Worm (Caenorhabditis elegans) whole organism, young adult: ENCODE data around the gene H12I13.6.

Experiments used
- B0336.3 ChIP-seq: fragments of 200-800 bp; sonication (Bioruptor generic); IDR thresholded peaks from 2 replicates; pipeline ENCODE4 v1.3.6; 2022; ENCODE audit warnings: missing genetic modification characterization, missing compliant biosample characterization
- C06A6.2 ChIP-seq: fragments of 200-800 bp; sonication (Bioruptor generic); conservative IDR thresholded peaks from 2 replicates; pipeline ENCODE4 v1.3.6; 2022; ENCODE audit warnings: missing genetic modification characterization, missing compliant biosample characterization
- C17E4.6 ChIP-seq: fragments of 200-800 bp; sonication (Bioruptor generic); IDR thresholded peaks from 2 replicates; pipeline ENCODE4 v1.3.6; 2022; ENCODE audit warnings: missing genetic modification reagents, missing genetic modification characterization, missing compliant biosample characterization
- F49E8.2 ChIP-seq: sonication (generic microtip); optimal IDR thresholded peaks from 3 replicates; lab custom pipeline; 2017; ENCODE audit warnings: missing genetic modification characterization, mild to moderate bottlenecking, missing compliant biosample characterization, antibody characterized with exemption, moderate library complexity; ENCODE audit not compliant: insufficient read depth
- K12H6.12 ChIP-seq: fragments of 200-800 bp; sonication (Bioruptor generic); optimal IDR thresholded peaks from 2 replicates; lab custom pipeline; 2018; ENCODE audit warnings: mild to moderate bottlenecking, missing genetic modification characterization, missing compliant biosample characterization
- Y56A3A.18 ChIP-seq: fragments of 200-800 bp; sonication (Bioruptor generic); IDR thresholded peaks from 2 replicates; pipeline ENCODE4 v1.3.6; 2022; ENCODE audit warnings: missing genetic modification reagents, missing genetic modification characterization, missing compliant biosample characterization
- ZK185.1 ChIP-seq: sonication (generic microtip); optimal IDR thresholded peaks from 2 replicates; lab custom pipeline; 2016; ENCODE audit warnings: mild to moderate bottlenecking, missing genetic modification characterization, missing compliant biosample characterization; ENCODE audit not compliant: poor library complexity, severe bottlenecking
- atf-7 ChIP-seq: sonication (generic microtip); optimal IDR thresholded peaks from 2 replicates; lab custom pipeline; 2017; ENCODE audit warnings: mild to moderate bottlenecking, missing genetic modification characterization, missing compliant biosample characterization
- athp-1 ChIP-seq: sonication (generic microtip); optimal IDR thresholded peaks from 2 replicates; lab custom pipeline; 2017; ENCODE audit warnings: mild to moderate bottlenecking, missing genetic modification characterization, missing compliant biosample characterization
- attf-6 ChIP-seq: fragments of 200-800 bp; sonication (Bioruptor generic); IDR thresholded peaks from 2 replicates; pipeline ENCODE4 v1.3.6; 2022; ENCODE audit warnings: missing genetic modification reagents, missing genetic modification characterization, missing compliant biosample characterization
- cebp-1 ChIP-seq, 2 experiments: fragments of 200-800 bp in 1 of 2; sonication (Bioruptor generic) in 1 of 2; sonication (generic microtip) in 1 of 2; IDR thresholded peaks in 1 of 2; optimal IDR thresholded peaks in 1 of 2; 2 replicates each; pipeline versions ENCODE4 v1.3.6 to Lab custom; 2017 to 2022; ENCODE audit warnings: missing compliant biosample characterization in 2 of 2, missing genetic modification characterization in 2 of 2, mild to moderate bottlenecking in 1 of 2, missing genetic modification reagents in 1 of 2, moderate library complexity in 1 of 2
- ceh-100 ChIP-seq: fragments of 200-800 bp; sonication (Bioruptor generic); IDR thresholded peaks from 2 replicates; pipeline ENCODE4 v1.3.6; 2022; ENCODE audit warnings: missing genetic modification reagents, missing genetic modification characterization, missing compliant biosample characterization
- ceh-27 ChIP-seq: fragments of 200-800 bp; sonication (Bioruptor generic); optimal IDR thresholded peaks from 2 replicates; lab custom pipeline; 2018; ENCODE audit warnings: mild to moderate bottlenecking, missing genetic modification characterization, moderate library complexity, missing compliant biosample characterization
- ceh-58 ChIP-seq: fragments of 200-800 bp; sonication (Bioruptor generic); IDR thresholded peaks from 2 replicates; pipeline ENCODE4 v1.3.6; 2022; ENCODE audit warnings: missing genetic modification characterization, missing compliant biosample characterization
- dox-1 ChIP-seq: fragments of 200-800 bp; sonication (Bioruptor generic); IDR thresholded peaks from 2 replicates; pipeline ENCODE4 v1.3.6; 2022; ENCODE audit warnings: missing genetic modification reagents, missing genetic modification characterization, missing compliant biosample characterization
- dpff-1 ChIP-seq: sonication (generic microtip); optimal IDR thresholded peaks from 2 replicates; lab custom pipeline; 2017; ENCODE audit warnings: mild to moderate bottlenecking, missing genetic modification characterization, missing compliant biosample characterization
- dpl-1 ChIP-seq: fragments of 150-350 bp; optimal IDR thresholded peaks from 2 replicates; lab custom pipeline; 2014; ENCODE audit warnings: missing biosample characterization, missing genetic modification reagents, missing genetic modification characterization
- efl-1 ChIP-seq: fragments of 150-350 bp; optimal IDR thresholded peaks from 2 replicates; lab custom pipeline; 2014; ENCODE audit warnings: missing biosample characterization, missing genetic modification reagents, missing genetic modification characterization
- ekl-4 ChIP-seq: fragments of 200-800 bp; sonication (Bioruptor generic); IDR thresholded peaks from 2 replicates; pipeline ENCODE4 v1.3.6; 2022; ENCODE audit warnings: missing genetic modification reagents, missing genetic modification characterization, missing compliant biosample characterization
- gei-17 ChIP-seq: fragments of 200-800 bp; sonication (Bioruptor generic); optimal IDR thresholded peaks from 2 replicates; lab custom pipeline; 2018; ENCODE audit warnings: mild to moderate bottlenecking, missing genetic modification characterization, missing compliant biosample characterization
- him-1 ChIP-seq: sonication (generic microtip); optimal IDR thresholded peaks from 2 replicates; lab custom pipeline; 2016; ENCODE audit warnings: missing genotype, missing genetic modification reagents, missing genetic modification characterization, missing compliant biosample characterization
- hlh-26 ChIP-seq: fragments of 200-800 bp; sonication (Bioruptor generic); conservative IDR thresholded peaks from 2 replicates; pipeline ENCODE4 v1.3.6; 2022; ENCODE audit warnings: missing genetic modification reagents, missing genetic modification characterization, missing compliant biosample characterization
- hmg-1.2 ChIP-seq: fragments of 200-800 bp; sonication (Bioruptor generic); IDR thresholded peaks from 2 replicates; pipeline ENCODE4 v1.3.6; 2022; ENCODE audit warnings: missing genetic modification reagents, missing genetic modification characterization, missing compliant biosample characterization
- hsf-1 ChIP-seq: fragments of 200-800 bp; sonication (Bioruptor generic); IDR thresholded peaks from 2 replicates; pipeline ENCODE4 v1.3.6; 2022; ENCODE audit warnings: missing genetic modification reagents, missing genetic modification characterization, missing compliant biosample characterization
- let-607 ChIP-seq, 2 experiments: fragments of 200-800 bp in 1 of 2; sonication (Bioruptor generic) in 1 of 2; sonication (generic microtip) in 1 of 2; optimal IDR thresholded peaks; 2 replicates each; lab custom pipeline; 2016 to 2018; ENCODE audit warnings: mild to moderate bottlenecking in 2 of 2, missing compliant biosample characterization in 2 of 2, missing genetic modification characterization in 2 of 2, moderate library complexity in 2 of 2, missing genotype in 1 of 2
- lin-40 ChIP-seq: sonication (generic microtip); optimal IDR thresholded peaks from 2 replicates; lab custom pipeline; 2016; ENCODE audit warnings: missing genetic modification characterization, mild to moderate bottlenecking, missing compliant biosample characterization, missing genotype, missing genetic modification reagents
- lsl-1 ChIP-seq: fragments of 200-800 bp; sonication (Bioruptor generic); optimal IDR thresholded peaks from 2 replicates; lab custom pipeline; 2018; ENCODE audit warnings: mild to moderate bottlenecking, missing genetic modification characterization, moderate library complexity, missing compliant biosample characterization
- mcd-1 ChIP-seq: fragments of 200-800 bp; sonication (Bioruptor generic); IDR thresholded peaks from 2 replicates; pipeline ENCODE4 v1.3.6; 2022; ENCODE audit warnings: missing genetic modification reagents, missing genetic modification characterization, missing compliant biosample characterization
- mxl-1 ChIP-seq: sonication (generic microtip); optimal IDR thresholded peaks from 2 replicates; lab custom pipeline; 2016; ENCODE audit warnings: missing genetic modification characterization, missing compliant biosample characterization
- nhr-179 ChIP-seq: sonication (generic microtip); optimal IDR thresholded peaks from 2 replicates; lab custom pipeline; 2016; ENCODE audit warnings: mild to moderate bottlenecking, missing genetic modification characterization, missing compliant biosample characterization
- nhr-80 ChIP-seq: sonication (generic microtip); optimal IDR thresholded peaks from 2 replicates; lab custom pipeline; 2016; ENCODE audit warnings: missing genetic modification characterization, missing compliant biosample characterization
- pbrm-1 ChIP-seq: fragments of 200-800 bp; sonication (Bioruptor generic); IDR thresholded peaks from 2 replicates; pipeline ENCODE4 v1.3.6; 2022; ENCODE audit warnings: missing genetic modification reagents, missing genetic modification characterization, missing compliant biosample characterization
- pha-4 ChIP-seq: fragments of 150-350 bp; sonication (generic microtip); optimal IDR thresholded peaks from 2 replicates; lab custom pipeline; 2014; ENCODE audit warnings: missing biosample characterization, missing genetic modification reagents, missing genetic modification characterization
- rec-8 ChIP-seq, 2 experiments: sonication (generic microtip); optimal IDR thresholded peaks; 2 replicates each; lab custom pipeline; 2016; ENCODE audit warnings: mild to moderate bottlenecking in 2 of 2, missing genetic modification characterization in 2 of 2, missing genetic modification reagents in 2 of 2, missing genotype in 2 of 2, missing biosample characterization in 1 of 2, missing compliant biosample characterization in 1 of 2, moderate library complexity in 1 of 2
- snpc-1.1 ChIP-seq: sonication (generic microtip); optimal IDR thresholded peaks from 2 replicates; lab custom pipeline; 2017; ENCODE audit warnings: missing genetic modification characterization, mild to moderate bottlenecking, missing compliant biosample characterization, antibody characterized with exemption, moderate library complexity, missing genotype, missing genetic modification reagents; ENCODE audit not compliant: insufficient read depth
- snpc-3.4 ChIP-seq: sonication (generic microtip); optimal IDR thresholded peaks from 2 replicates; lab custom pipeline; 2017; ENCODE audit warnings: missing genetic modification characterization, mild to moderate bottlenecking, missing compliant biosample characterization, antibody characterized with exemption, moderate library complexity, missing genotype, missing genetic modification reagents
- tbp1 ChIP-seq: fragments of 200-800 bp; sonication (Bioruptor generic); optimal IDR thresholded peaks from 2 replicates; lab custom pipeline; 2018; ENCODE audit warnings: mild to moderate bottlenecking, missing genetic modification characterization, missing compliant biosample characterization
- unc-130 ChIP-seq: sonication (generic microtip); optimal IDR thresholded peaks from 2 replicates; lab custom pipeline; 2016; ENCODE audit warnings: missing genetic modification reagents, missing genetic modification characterization, missing compliant biosample characterization
- unc-62 ChIP-seq: fragments of 150-350 bp; optimal IDR thresholded peaks from 2 replicates; lab custom pipeline; 2014; ENCODE audit warnings: missing biosample characterization, missing genetic modification reagents, missing genetic modification characterization
- xnd-1 ChIP-seq: sonication (generic microtip); optimal IDR thresholded peaks from 2 replicates; lab custom pipeline; 2016; ENCODE audit warnings: missing genotype, missing genetic modification reagents, missing genetic modification characterization, missing compliant biosample characterization
- ztf-28 ChIP-seq: fragments of 200-800 bp; sonication (Bioruptor generic); IDR thresholded peaks from 2 replicates; pipeline ENCODE4 v1.3.6; 2022; ENCODE audit warnings: missing genetic modification reagents, missing genetic modification characterization, missing compliant biosample characterization

Gene H12I13.6

ce11 chrII:6047639-6048159 lies 30.0 kb upstream of the H12I13.6 start, which contains the start of the genes R12C12.6 and ran-5 (continued):
- peak; percentile 72 for TF ChIP-seq pha-4 (tag; lab: Kevin White, UChicago)
- peak in 1 of 2 experiments; percentile 69 for TF ChIP-seq let-607 (tag; optimal IDR thresholded peaks at IDR 0.05; lab: Kevin White, UChicago)
- TF ChIP-seq ekl-4 (GFP tag; lab: Robert Waterston, UW): peak; percentile 77
- TF ChIP-seq unc-62: no peak
- no peak for TF ChIP-seq hlh-26 (GFP tag; lab: Robert Waterston, UW)
- TF ChIP-seq cebp-1 (GFP tag; IDR thresholded peaks at IDR 0.05; lab: Robert Waterston, UW): no peak
- peak; percentile 80 for TF ChIP-seq cebp-1 (tag; optimal IDR thresholded peaks at IDR 0.05; lab: Kevin White, UChicago)
- TF ChIP-seq Y56A3A.18: peak; percentile 81
- peak; percentile 17 for TF ChIP-seq gei-17 (GFP tag; lab: Kevin White, UChicago)
- peak in 1 of 2 experiments; percentile 15 for TF ChIP-seq rec-8 (tag; optimal IDR thresholded peaks at IDR 0.05; lab: Kevin White, UChicago)
- TF ChIP-seq mxl-1 (tag; lab: Kevin White, UChicago): no peak
- 0 out of 2 replicates have a peak, but pooled peaks have one; percentile 38 for TF ChIP-seq hsf-1
- TF ChIP-seq snpc-3.4 (tag; lab: Kevin White, UChicago): peak; percentile 77
- TF ChIP-seq mcd-1 (GFP tag; lab: Robert Waterston, UW): peak; percentile 84
- TF ChIP-seq him-1 (tag; lab: Kevin White, UChicago): peak; percentile 41
- TF ChIP-seq C17E4.6 (GFP tag; lab: Robert Waterston, UW): peak; percentile 38; the same call in 1 of the 2 replicates
- peak; percentile 47; the same call in 1 of the 2 replicates for TF ChIP-seq hmg-1.2 (GFP tag; lab: Robert Waterston, UW)
- TF ChIP-seq dpl-1 (GFP tag; lab: Kevin White, UChicago): peak; percentile 27
- no peak for TF ChIP-seq ceh-58
- peak; percentile 11 for TF ChIP-seq unc-130 (GFP tag; lab: Kevin White, UChicago)
- TF ChIP-seq nhr-179 (tag; lab: Kevin White, UChicago): no peak
- peak; percentile 48 for TF ChIP-seq atf-7 (tag; lab: Kevin White, UChicago)
- peak; percentile 23 for TF ChIP-seq K12H6.12
- peak; percentile 89 for TF ChIP-seq pbrm-1 (GFP tag; lab: Robert Waterston, UW)
- peak; percentile 13 for TF ChIP-seq ceh-27 (GFP tag; lab: Kevin White, UChicago)
- TF ChIP-seq dox-1 (GFP tag; lab: Robert Waterston, UW): peak; percentile 88; the same call in 1 of the 2 replicates
- no peak for TF ChIP-seq attf-6 (GFP tag; lab: Robert Waterston, UW)
- peak; percentile 0 for TF ChIP-seq athp-1 (tag; lab: Kevin White, UChicago)
- TF ChIP-seq lin-40 (tag; lab: Kevin White, UChicago): peak; percentile 90
- peak; percentile 68 for TF ChIP-seq ZK185.1 (tag; lab: Kevin White, UChicago)
- no peak for TF ChIP-seq ztf-28 (GFP tag; lab: Robert Waterston, UW)
- TF ChIP-seq tbp1 (GFP tag; lab: Kevin White, UChicago): peak; percentile 60
- TF ChIP-seq C06A6.2 (GFP tag; lab: Robert Waterston, UW): peak; percentile 50; the same call in 1 of the 2 replicates
- no peak for TF ChIP-seq snpc-1.1
- peak; percentile 46 for TF ChIP-seq nhr-80 (tag; lab: Kevin White, UChicago)
- TF ChIP-seq dpff-1 (tag; lab: Kevin White, UChicago): no peak
- peak; percentile 65; the same call in 1 of the 2 replicates for TF ChIP-seq B0336.3 (GFP tag; lab: Robert Waterston, UW)
- peak; percentile 72 for TF ChIP-seq lsl-1
- TF ChIP-seq F49E8.2 (tag; lab: Kevin White, UChicago): peak; percentile 52
- TF ChIP-seq xnd-1 (tag; lab: Kevin White, UChicago): peak; percentile 66
- TF ChIP-seq ceh-100: peak; percentile 70; the same call in 1 of the 2 replicates
- TF ChIP-seq efl-1 (GFP tag; lab: Kevin White, UChicago): peak; percentile 11
